Worm (Caenorhabditis elegans): Measurements from ENCODE around the gene tag-314.
A peak's percentile ranks its signal among the peaks of the same experiment; 100 is the strongest.

tag-314 gene

ce11 chrV:10399290-10399689, 29.2 kb downstream of the tag-314 start:
- TF ChIP-seq lin-54 (GFP tag; optimal IDR thresholded peaks at IDR 0.05) (no peak), Y56A3A.18 (GFP tag; IDR thresholded peaks at IDR 0.05) (no peak), nhr-80 (tag; optimal IDR thresholded peaks at IDR 0.05) (peak; percentile 93), cebp-1 (GFP tag; IDR thresholded peaks at IDR 0.05) (peak; percentile 84), cebp-1 (tag; optimal IDR thresholded peaks at IDR 0.05) (peak; percentile 86), ceh-58 (GFP tag; IDR thresholded peaks at IDR 0.05) (no peak), nhr-90 (tag; optimal IDR thresholded peaks at IDR 0.05) (no peak), zfh-2 (GFP tag; conservative IDR thresholded peaks at IDR 0.05) (no peak), ceh-79 (tag; optimal IDR thresholded peaks at IDR 0.05) (no peak), dox-1 (GFP tag; IDR thresholded peaks at IDR 0.05) (no peak), ets-4 (GFP tag; optimal IDR thresholded peaks at IDR 0.05) (peak; percentile 32), nfyb-1 (GFP tag; IDR thresholded peaks at IDR 0.05) (no peak), madf-6 (GFP tag; IDR thresholded peaks at IDR 0.05) (no peak)

DNA sequence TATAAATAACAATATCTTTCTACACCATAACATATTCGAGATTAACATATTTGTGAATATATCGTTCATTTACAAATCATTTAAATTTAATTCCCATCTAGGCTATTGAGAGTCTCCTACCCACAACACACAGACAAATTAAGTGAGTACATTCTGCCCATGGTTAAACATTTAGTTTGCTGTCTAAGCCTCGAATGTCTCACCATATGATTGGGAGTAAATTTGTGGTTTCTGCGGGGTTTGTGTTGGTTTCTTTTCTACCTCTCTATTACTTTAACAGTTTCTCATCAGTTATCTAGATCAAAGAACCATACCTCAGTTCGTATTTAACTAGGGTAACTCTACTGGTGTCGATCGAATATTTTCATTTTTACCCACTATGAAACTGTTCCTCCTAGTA, 30.1 kb downstream of the tag-314 start, which contains the start of gene ugt-2:
ugt-2 (plus strand) TSS at position 371 of the 400 bp plus-strand sequence.
- TF ChIP-seq F22D6.2 (tag; optimal IDR thresholded peaks at IDR 0.05) (no peak), F10E7.11 (tag; optimal IDR thresholded peaks at IDR 0.05) (no peak), nhr-80 (tag; optimal IDR thresholded peaks at IDR 0.05) (peak; percentile 42), mxl-1 (tag; optimal IDR thresholded peaks at IDR 0.05) (no peak)

- no peak for TF ChIP-seq snpc-1.3 (tag; optimal IDR thresholded peaks at IDR 0.05; ENCODE audit: insufficient read depth)
- no peak for TF ChIP-seq snpc-1.1 (tag; optimal IDR thresholded peaks at IDR 0.05; ENCODE audit: insufficient read depth)
- TF ChIP-seq pha-4 (tag; optimal IDR thresholded peaks at IDR 0.05): no peak
- no peak for TF ChIP-seq nhr-120 (GFP tag; IDR thresholded peaks at IDR 0.05)
- TF ChIP-seq ztf-28 (GFP tag; IDR thresholded peaks at IDR 0.05): no peak
- TF ChIP-seq tlf-1 (GFP tag; optimal IDR thresholded peaks at IDR 0.05): no peak
- no peak for TF ChIP-seq gei-17 (GFP tag; optimal IDR thresholded peaks at IDR 0.05)
- TF ChIP-seq zfh-2 (GFP tag; conservative IDR thresholded peaks at IDR 0.05): no peak
- peak; percentile 82 for TF ChIP-seq hmg-1.2 (GFP tag; IDR thresholded peaks at IDR 0.05)
- TF ChIP-seq madf-10 (tag; optimal IDR thresholded peaks at IDR 0.05): no peak
- no peak for TF ChIP-seq bed-1 (GFP tag; IDR thresholded peaks at IDR 0.05)
- TF ChIP-seq nhr-80 (tag; optimal IDR thresholded peaks at IDR 0.05): peak; percentile 48
- TF ChIP-seq F49E8.2 (tag; optimal IDR thresholded peaks at IDR 0.05; ENCODE audit: insufficient read depth): no peak
- no peak for TF ChIP-seq hsf-1 (GFP tag; IDR thresholded peaks at IDR 0.05)
- no peak for TF ChIP-seq nhr-179 (tag; optimal IDR thresholded peaks at IDR 0.05)
- TF ChIP-seq Y79H2A.3 (GFP tag; conservative IDR thresholded peaks at IDR 0.05): no peak
- TF ChIP-seq ceh-100 (GFP tag; IDR thresholded peaks at IDR 0.05): no peak
Observed at ce11 chrV:10395173-10395766, 33.2 kb downstream of the tag-314 start, which contains the start of the genes col-151 and ugt-1. Gene col-151 (minus strand): TSS chrV:10395223. Gene ugt-1 (plus strand): TSS chrV:10395663.

ce11 chrV:10393708-10394107, 34.8 kb downstream of the tag-314 start:
- TF ChIP-seq ceh-100 (GFP tag; IDR thresholded peaks at IDR 0.05) (no peak), nfya-1 (tag; optimal IDR thresholded peaks at IDR 0.05; ENCODE audit: borderline replicate concordance, insufficient read depth) (no peak), hrde-1 (tag; optimal IDR thresholded peaks at IDR 0.05; ENCODE audit: borderline replicate concordance) (no peak), nhr-80 (tag; optimal IDR thresholded peaks at IDR 0.05) (no peak), him-1 (tag; optimal IDR thresholded peaks at IDR 0.05) (no peak), T26A5.8 (tag; optimal IDR thresholded peaks at IDR 0.05) (no peak), cebp-1 (GFP tag; IDR thresholded peaks at IDR 0.05) (no peak), cebp-1 (tag; optimal IDR thresholded peaks at IDR 0.05) (no peak), F55B11.4 (tag; optimal IDR thresholded peaks at IDR 0.05; ENCODE audit: borderline replicate concordance, insufficient read depth) (no peak), hlh-26 (GFP tag; conservative IDR thresholded peaks at IDR 0.05) (no peak), ztf-6 (GFP tag; IDR thresholded peaks at IDR 0.05) (no peak), ets-4 (GFP tag; optimal IDR thresholded peaks at IDR 0.05) (no peak), lsl-1 (GFP tag; optimal IDR thresholded peaks at IDR 0.05) (no peak), C06A6.2 (GFP tag; conservative IDR thresholded peaks at IDR 0.05) (no peak), nfyb-1 (GFP tag; IDR thresholded peaks at IDR 0.05) (no peak), xnd-1 (tag; optimal IDR thresholded peaks at IDR 0.05) (no peak), lin-35 (GFP tag; optimal IDR thresholded peaks at IDR 0.05) (no peak), egl-18 (GFP tag; IDR thresholded peaks at IDR 0.05) (no peak)

Measured in whole organism, young adult.